Worm (Caenorhabditis elegans): ENCODE results near the gene Y13C8A.1.

Y13C8A.1 gene

DNA sequence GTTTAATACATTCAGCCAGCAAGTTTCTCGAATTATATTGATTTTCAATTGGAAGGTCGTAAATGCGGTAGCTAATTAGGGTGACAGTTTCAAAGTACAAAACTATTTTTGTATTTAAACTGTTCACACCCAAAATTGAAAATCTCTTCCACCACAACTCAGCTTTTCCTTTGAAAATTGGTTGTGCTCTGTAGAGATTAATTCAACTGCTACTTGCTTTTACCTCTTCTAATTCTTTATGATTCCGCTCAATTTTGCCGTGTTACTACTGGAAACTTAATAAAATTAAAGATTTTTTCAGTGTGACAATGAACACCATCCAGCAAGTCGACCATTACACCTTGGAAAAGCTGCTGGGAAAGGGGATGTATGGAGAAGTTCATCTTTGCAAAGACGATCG lies 8.2 kb downstream of the Y13C8A.1 start, which contains the start of gene F39F10.3:
F39F10.3 (plus strand) TSS at position 301 of the 400 bp plus-strand sequence.
- TF ChIP-seq ztf-11 (tag; optimal IDR thresholded peaks at IDR 0.05) (no peak), mab-9 (GFP tag; IDR thresholded peaks at IDR 0.05) (no peak), hpl-2 (GFP tag; optimal IDR thresholded peaks at IDR 0.05) (no peak), lin-14 (GFP tag; optimal IDR thresholded peaks at IDR 0.05) (no peak), sox-4 (tag; optimal IDR thresholded peaks at IDR 0.05) (no peak), snpc-4 (tag; optimal IDR thresholded peaks at IDR 0.05) (no peak), mdl-1 (tag; optimal IDR thresholded peaks at IDR 0.05) (no peak), unc-86 (tag; optimal IDR thresholded peaks at IDR 0.05) (no peak), ets-5 (GFP tag; IDR thresholded peaks at IDR 0.05) (no peak), fos-1 (tag; optimal IDR thresholded peaks at IDR 0.05) (no peak), egl-13 (tag; optimal IDR thresholded peaks at IDR 0.05) (no peak), nhr-11 (tag; optimal IDR thresholded peaks at IDR 0.05) (no peak), unc-98 (GFP tag; IDR thresholded peaks at IDR 0.05) (no peak), efl-1 (optimal IDR thresholded peaks at IDR 0.05) (no peak), efl-1 (GFP tag; optimal IDR thresholded peaks at IDR 0.05 in 1 of 2) (no peak), rnt-1 (tag; optimal IDR thresholded peaks at IDR 0.05) (no peak), elt-3 (tag; optimal IDR thresholded peaks at IDR 0.05) (no peak)

DNA sequence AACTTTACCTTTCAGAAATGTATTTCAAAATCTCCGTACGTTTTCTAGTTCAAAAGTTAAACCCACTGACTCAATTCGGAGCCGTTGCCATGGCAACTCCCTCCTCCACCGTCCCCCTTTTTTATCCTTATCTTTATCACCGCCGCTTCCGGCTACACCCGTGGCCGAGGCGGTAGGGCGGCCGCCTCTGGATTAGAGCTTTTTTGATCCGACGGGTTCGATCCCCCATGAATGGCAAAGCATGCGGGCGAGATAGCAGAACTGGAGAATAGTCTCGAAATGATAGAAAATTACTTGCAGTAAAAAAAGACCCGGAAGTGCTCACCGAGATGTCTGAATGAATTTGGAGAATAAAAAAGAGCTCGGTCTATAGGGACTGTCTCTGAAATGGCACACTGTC lies 10.2 kb downstream of the Y13C8A.1 start:
- peak; percentile 34 for TF ChIP-seq nhr-47 (tag; optimal IDR thresholded peaks at IDR 0.05)
- peak; percentile 5 for TF ChIP-seq sox-4 (tag; optimal IDR thresholded peaks at IDR 0.05)
- TF ChIP-seq fkh-8 (tag; optimal IDR thresholded peaks at IDR 0.05) = peak; percentile 71
- TF ChIP-seq C34B4.2 (tag; optimal IDR thresholded peaks at IDR 0.05) = no peak
- TF ChIP-seq zag-1 (tag; optimal IDR thresholded peaks at IDR 0.05) = no peak
- TF ChIP-seq egl-27 (tag; optimal IDR thresholded peaks at IDR 0.05) = no peak
- TF ChIP-seq egl-13 (tag; optimal IDR thresholded peaks at IDR 0.05) = peak; percentile 14
- TF ChIP-seq efl-1 (optimal IDR thresholded peaks at IDR 0.05) = no peak
- peak in 1 of 2 experiments; percentile 58 for TF ChIP-seq efl-1 (GFP tag; optimal IDR thresholded peaks at IDR 0.05 in 1 of 2)
- no peak for TF ChIP-seq isw-1 (GFP tag; IDR thresholded peaks at IDR 0.05)
- peak; percentile 29 for TF ChIP-seq dsc-1 (tag; optimal IDR thresholded peaks at IDR 0.05)

DNA sequence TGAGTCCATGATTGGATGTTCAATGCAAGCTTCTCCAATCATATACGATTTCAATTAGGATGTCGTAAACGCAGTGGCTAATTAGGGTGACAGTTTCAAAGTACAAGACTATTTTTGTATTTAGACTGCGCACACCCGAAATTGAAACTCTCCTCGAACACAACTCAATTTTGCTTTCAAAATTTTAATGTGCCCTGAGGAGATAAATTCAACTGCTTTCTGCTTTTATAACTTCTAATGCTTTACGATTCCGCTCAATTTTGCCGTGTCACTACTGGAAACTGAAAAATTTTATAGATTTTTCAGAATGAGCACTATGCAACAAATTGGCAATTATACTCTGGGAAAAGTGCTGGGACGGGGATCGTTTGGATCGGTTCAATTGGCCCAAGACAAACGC lies 11.1 kb downstream of the Y13C8A.1 start, which contains the start of gene F39F10.2:
F39F10.2 (plus strand) TSS at position 301 of the 400 bp plus-strand sequence.
- TF ChIP-seq ztf-11 (tag; optimal IDR thresholded peaks at IDR 0.05) (no peak), elt-3 (tag; optimal IDR thresholded peaks at IDR 0.05) (no peak), isw-1 (GFP tag; IDR thresholded peaks at IDR 0.05) (no peak), lir-3 (tag; optimal IDR thresholded peaks at IDR 0.05; ENCODE audit: poor library complexity) (no peak), pag-3 (tag; optimal IDR thresholded peaks at IDR 0.05; ENCODE audit: borderline replicate concordance, insufficient read depth) (no peak), unc-86 (tag; optimal IDR thresholded peaks at IDR 0.05) (no peak), vab-15 (tag; optimal IDR thresholded peaks at IDR 0.05) (no peak), sox-4 (tag; optimal IDR thresholded peaks at IDR 0.05) (no peak), mab-9 (GFP tag; IDR thresholded peaks at IDR 0.05) (no peak), nhr-77 (tag; optimal IDR thresholded peaks at IDR 0.05) (no peak), egl-27 (tag; optimal IDR thresholded peaks at IDR 0.05) (no peak), F16B12.6 (tag; optimal IDR thresholded peaks at IDR 0.05) (no peak), ces-1 (GFP tag; optimal IDR thresholded peaks at IDR 0.05) (no peak), elt-2 (tag; optimal IDR thresholded peaks at IDR 0.05) (no peak), lin-15B (tag; optimal IDR thresholded peaks at IDR 0.05) (no peak), unc-30 (tag; optimal IDR thresholded peaks at IDR 0.05) (no peak), aly-2 (tag; optimal IDR thresholded peaks at IDR 0.05) (no peak), fkh-10 (GFP tag; optimal IDR thresholded peaks at IDR 0.05) (no peak), nhr-47 (tag; optimal IDR thresholded peaks at IDR 0.05) (no peak), jun-1 (tag; optimal IDR thresholded peaks at IDR 0.05) (no peak)

DNA sequence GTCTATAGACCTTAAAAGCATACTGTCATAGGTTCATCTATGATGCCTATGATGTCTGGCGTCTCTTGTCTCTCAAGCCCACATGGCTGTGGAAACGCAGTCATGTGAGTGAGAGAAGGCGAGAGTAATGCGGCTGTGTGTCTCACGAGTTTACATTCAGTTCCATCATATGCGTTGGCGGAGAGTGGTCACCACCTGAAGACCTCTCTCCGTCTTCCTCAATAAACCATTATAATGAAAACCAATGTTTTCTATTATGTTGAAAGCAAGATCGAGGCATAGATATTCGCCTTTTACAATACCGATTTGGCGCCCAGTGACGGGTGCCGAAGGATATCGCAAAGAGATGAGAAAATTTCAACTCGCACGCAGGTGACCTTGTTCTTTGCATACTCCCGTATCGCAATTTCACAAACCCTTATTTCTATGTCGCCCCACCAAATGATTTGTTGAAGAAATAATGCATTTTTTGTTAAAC lies 18.4 kb downstream of the Y13C8A.1 start:
- TF ChIP-seq lsy-2 (tag; optimal IDR thresholded peaks at IDR 0.05) = peak; percentile 17 to 66
- peak; percentile 21 for TF ChIP-seq xbp-1 (tag; optimal IDR thresholded peaks at IDR 0.05)
- TF ChIP-seq nhr-237 (tag; optimal IDR thresholded peaks at IDR 0.05) = peak; percentile 0
- TF ChIP-seq dpl-1 (GFP tag; optimal IDR thresholded peaks at IDR 0.05) = peak in 2 of 3 experiments; percentile 4 to 12
- peak; percentile 41; the same call in 1 of the 2 replicates for TF ChIP-seq mab-9 (GFP tag; IDR thresholded peaks at IDR 0.05)
- peak; percentile 61 for TF ChIP-seq nhr-90 (tag; optimal IDR thresholded peaks at IDR 0.05; ENCODE audit: poor library complexity)
- TF ChIP-seq blmp-1 (tag; optimal IDR thresholded peaks at IDR 0.05) = peak; percentile 83
- TF ChIP-seq swsn-7 (tag; optimal IDR thresholded peaks at IDR 0.05) = peak; percentile 49
- TF ChIP-seq nhr-47 (tag; optimal IDR thresholded peaks at IDR 0.05) = peak; percentile 65
- peak; percentile 80 for TF ChIP-seq snu-23 (GFP tag; optimal IDR thresholded peaks at IDR 0.05)
- TF ChIP-seq C16A3.4 (tag; optimal IDR thresholded peaks at IDR 0.05) = peak; percentile 34
- TF ChIP-seq tbx-2 (tag; optimal IDR thresholded peaks at IDR 0.05) = peak; percentile 53
- TF ChIP-seq lir-3 (tag; optimal IDR thresholded peaks at IDR 0.05; ENCODE audit: poor library complexity) = peak; percentile 50
- TF ChIP-seq ama-1 (optimal IDR thresholded peaks at IDR 0.05) = peak; percentile 40
- peak; percentile 10 for TF ChIP-seq fkh-8 (tag; optimal IDR thresholded peaks at IDR 0.05)
- TF ChIP-seq nhr-85 (tag) = peak; percentile 87
